Fruit fly (Drosophila melanogaster): Measurements from ENCODE around the gene CG10747.
A peak's percentile ranks its signal among the peaks of the same experiment; 100 is the strongest.

CG10747 gene

DNA sequence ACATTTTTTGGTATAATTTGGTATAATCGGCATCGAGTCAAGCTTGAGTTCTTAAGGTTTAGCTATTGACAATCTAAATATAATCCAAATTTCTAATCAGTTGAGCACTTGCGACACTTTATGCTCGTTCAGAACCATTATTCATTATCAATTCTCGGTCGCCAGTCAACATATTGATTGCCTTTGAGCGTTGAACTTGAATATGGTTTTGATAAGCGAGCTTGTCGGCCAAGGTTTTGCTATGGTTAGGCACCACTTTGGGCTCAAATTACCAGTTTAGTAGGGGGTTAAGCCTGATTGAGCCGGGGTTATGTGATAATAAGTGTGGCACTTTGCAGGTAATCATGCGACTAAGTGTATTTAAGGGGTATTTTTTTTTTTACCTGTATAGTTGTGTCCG is 16.8 kb downstream of the CG10747 start:
- no peak for TF ChIP-seq pad (GFP tag; optimal IDR thresholded peaks at IDR 0.05)
- no peak for TF ChIP-seq CG14711 (tag; optimal IDR thresholded peaks at IDR 0.05)
- no peak for TF ChIP-seq Clk (GFP tag; optimal IDR thresholded peaks at IDR 0.05)
- no peak for TF ChIP-seq Crg-1 (GFP tag; optimal IDR thresholded peaks at IDR 0.05)
- no peak for TF ChIP-seq bab1 (GFP tag; optimal IDR thresholded peaks at IDR 0.05)

DNA sequence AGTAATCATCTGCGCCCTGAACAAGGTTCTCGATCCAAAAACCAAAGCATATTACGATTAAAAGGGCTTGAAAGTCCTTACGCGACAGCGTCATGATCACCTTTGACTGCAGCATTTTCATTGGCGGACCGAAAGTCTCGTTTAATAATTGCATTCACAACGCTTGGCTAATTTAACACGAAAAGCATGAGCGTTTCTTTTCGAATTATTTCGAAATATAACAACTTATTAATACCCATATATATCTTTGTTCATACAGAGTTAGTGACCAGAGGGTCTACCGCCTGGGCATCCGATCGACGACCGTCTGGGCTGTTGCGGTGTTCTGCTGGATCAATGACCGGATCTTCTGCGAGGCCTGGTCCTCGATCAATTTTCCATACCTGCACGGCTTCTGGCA is 19.1 kb downstream of the CG10747 start, which contains the start of gene CG10730:
CG10730 (minus strand) TSS at position 101 of the 400 bp plus-strand sequence.
- TF ChIP-seq CG14711 (tag; optimal IDR thresholded peaks at IDR 0.05) (no peak), cnc (optimal IDR thresholded peaks at IDR 0.05) (no peak), Clk (GFP tag; optimal IDR thresholded peaks at IDR 0.05) (no peak), tj (GFP tag; optimal IDR thresholded peaks at IDR 0.05) (no peak), toe (GFP tag; optimal IDR thresholded peaks at IDR 0.05) (no peak), CG11617 (GFP tag; optimal IDR thresholded peaks at IDR 0.05) (no peak), CG7101 (tag; optimal IDR thresholded peaks at IDR 0.05) (no peak), cic (GFP tag; optimal IDR thresholded peaks at IDR 0.05) (no peak), CG5204 (GFP tag; optimal IDR thresholded peaks at IDR 0.05) (no peak), CG1620 (GFP tag; optimal IDR thresholded peaks at IDR 0.05) (no peak)

DNA sequence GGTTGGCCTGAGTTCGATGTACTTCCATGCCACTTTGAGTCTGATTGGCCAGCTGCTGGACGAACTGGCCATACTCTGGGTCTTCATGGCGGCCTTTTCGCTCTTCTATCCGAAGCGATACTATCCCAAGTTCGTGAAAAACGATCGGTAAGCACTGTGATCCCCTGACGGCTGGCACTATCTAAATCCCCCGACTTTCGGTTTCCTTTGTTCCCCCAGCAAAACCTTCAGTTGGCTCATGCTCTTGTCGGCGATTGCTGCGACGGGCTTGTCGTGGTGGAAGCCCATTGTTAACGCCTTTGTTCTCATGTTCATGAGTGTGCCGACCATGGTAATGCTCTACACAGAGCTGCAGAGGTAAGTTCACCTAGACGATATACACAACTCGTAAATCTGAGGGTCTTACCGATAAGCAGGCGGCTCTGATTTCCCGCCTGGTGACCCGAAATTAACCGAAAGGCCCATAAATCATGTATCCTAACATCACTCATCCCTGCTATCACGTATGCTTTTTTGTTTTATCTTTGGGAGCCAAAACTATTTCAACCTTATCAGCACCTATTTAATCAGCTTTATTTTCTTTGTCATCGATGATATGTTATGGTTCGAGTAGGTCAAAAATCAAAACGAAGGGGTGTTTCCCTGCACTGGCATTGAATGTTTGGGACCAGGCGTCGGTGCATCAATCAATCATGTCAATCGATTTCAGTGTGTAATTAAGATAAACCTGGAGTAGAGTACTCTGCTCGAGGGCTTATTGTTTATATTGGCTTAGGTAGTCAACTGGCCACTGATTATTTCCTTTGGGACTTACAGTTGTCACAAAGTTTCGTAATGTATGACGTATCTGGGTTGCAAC is 21.8 kb downstream of the CG10747 start:
- TF ChIP-seq kay (GFP tag; ENCODE audit: borderline replicate concordance) = peak; percentile 43
- no peak for TF ChIP-seq tj (GFP tag; optimal IDR thresholded peaks at IDR 0.05)

DNA sequence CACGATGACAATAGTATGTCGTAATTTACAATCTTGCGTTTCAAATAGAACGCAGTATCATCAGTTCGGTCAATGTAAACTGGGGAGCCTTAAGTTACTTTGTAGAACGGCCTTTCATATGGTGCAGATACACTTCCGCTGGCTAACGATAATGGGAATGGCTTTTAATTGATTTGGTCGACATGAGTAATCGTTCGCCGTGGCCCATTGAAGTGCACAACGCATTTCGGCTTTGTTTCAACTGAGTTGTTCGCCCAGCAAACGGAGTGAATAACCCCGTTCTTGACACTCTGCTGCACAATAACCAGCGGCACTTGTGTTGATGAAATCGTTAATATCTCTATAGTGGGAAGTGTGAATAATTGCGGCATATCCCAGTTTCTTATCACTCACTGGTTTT is 23.2 kb downstream of the CG10747 start:
- TF ChIP-seq Crg-1 (GFP tag; optimal IDR thresholded peaks at IDR 0.05) = no peak
- no peak for TF ChIP-seq tj (GFP tag; optimal IDR thresholded peaks at IDR 0.05)

dm6 chr2L:20066233-20066650 is 24.9 kb downstream of the CG10747 start, which contains the start of gene bwa:
Gene bwa, plus strand, starts transcription at chr2L:20066391.
- TF ChIP-seq CG1620 (GFP tag; optimal IDR thresholded peaks at IDR 0.05) (no peak), CG5204 (GFP tag; optimal IDR thresholded peaks at IDR 0.05) (no peak), bab1 (GFP tag; optimal IDR thresholded peaks at IDR 0.05) (no peak), Crg-1 (GFP tag; optimal IDR thresholded peaks at IDR 0.05) (no peak), Clk (GFP tag; optimal IDR thresholded peaks at IDR 0.05) (no peak), kay (GFP tag; ENCODE audit: borderline replicate concordance) (no peak), cnc (optimal IDR thresholded peaks at IDR 0.05) (no peak), Mnt (GFP tag; optimal IDR thresholded peaks at IDR 0.05) (peak; percentile 14), tj (GFP tag; optimal IDR thresholded peaks at IDR 0.05) (no peak), ovo (GFP tag; optimal IDR thresholded peaks at IDR 0.05) (peak; percentile 83), toe (GFP tag; optimal IDR thresholded peaks at IDR 0.05) (no peak), CG7045 (GFP tag; optimal IDR thresholded peaks at IDR 0.05) (no peak), CG7101 (tag; optimal IDR thresholded peaks at IDR 0.05) (no peak), CG33017 (tag; optimal IDR thresholded peaks at IDR 0.05) (peak; percentile 12), cic (GFP tag; optimal IDR thresholded peaks at IDR 0.05) (peak; percentile 28), CG11617 (GFP tag; optimal IDR thresholded peaks at IDR 0.05) (no peak), Hr96 (GFP tag; optimal IDR thresholded peaks at IDR 0.05) (no peak), CG12768 (GFP tag; optimal IDR thresholded peaks at IDR 0.05) (no peak), CG14711 (tag; optimal IDR thresholded peaks at IDR 0.05) (peak; percentile 1), pad (GFP tag; optimal IDR thresholded peaks at IDR 0.05) (no peak)

DNA sequence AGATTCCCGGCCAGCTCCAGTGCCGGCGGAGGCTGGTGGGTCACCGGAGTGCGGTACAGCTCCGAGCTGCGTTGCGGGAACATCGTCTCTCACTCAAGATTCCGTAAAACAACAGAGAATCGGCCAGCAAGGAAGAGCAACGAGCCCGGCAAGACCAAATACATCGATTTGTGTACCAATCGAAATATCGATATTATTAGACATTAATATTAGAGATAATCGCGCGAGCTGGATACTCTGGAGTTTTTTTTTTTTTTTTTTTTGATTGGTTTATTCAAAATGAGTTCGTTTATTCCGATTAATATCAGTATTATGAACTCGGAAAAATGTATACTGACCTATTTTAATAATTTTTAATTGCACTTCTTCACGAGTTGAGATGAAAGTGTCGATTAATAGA is 25.6 kb downstream of the CG10747 start, which contains the start of gene vls:
vls (minus strand) TSS at position 164 of the 400 bp plus-strand sequence.
- TF ChIP-seq CG12768 (GFP tag; optimal IDR thresholded peaks at IDR 0.05) (no peak), CG11617 (GFP tag; optimal IDR thresholded peaks at IDR 0.05) (no peak), CG14711 (tag; optimal IDR thresholded peaks at IDR 0.05) (peak; percentile 89), CG7045 (GFP tag; optimal IDR thresholded peaks at IDR 0.05) (no peak)

- TF ChIP-seq CG7101 (tag; optimal IDR thresholded peaks at IDR 0.05) = peak; percentile 42
- peak; percentile 26 for TF ChIP-seq Mnt (GFP tag; optimal IDR thresholded peaks at IDR 0.05)
- peak; percentile 41 for TF ChIP-seq tj (GFP tag; optimal IDR thresholded peaks at IDR 0.05)
- no peak for TF ChIP-seq kay (GFP tag; ENCODE audit: borderline replicate concordance)
- TF ChIP-seq cic (GFP tag; optimal IDR thresholded peaks at IDR 0.05) = no peak
- peak; percentile 43 for TF ChIP-seq CG12768 (GFP tag; optimal IDR thresholded peaks at IDR 0.05)
- peak; percentile 64 for TF ChIP-seq CG1620 (GFP tag; optimal IDR thresholded peaks at IDR 0.05)
- peak; percentile 41 for TF ChIP-seq CG11617 (GFP tag; optimal IDR thresholded peaks at IDR 0.05)
- no peak for TF ChIP-seq bab1 (GFP tag; optimal IDR thresholded peaks at IDR 0.05)
- peak; percentile 47 for TF ChIP-seq ovo (GFP tag; optimal IDR thresholded peaks at IDR 0.05)
- TF ChIP-seq pad (GFP tag; optimal IDR thresholded peaks at IDR 0.05) = peak; percentile 53
- TF ChIP-seq toe (GFP tag; optimal IDR thresholded peaks at IDR 0.05) = peak; percentile 83
- peak; percentile 39 for TF ChIP-seq Crg-1 (GFP tag; optimal IDR thresholded peaks at IDR 0.05)
- peak; percentile 31 for TF ChIP-seq CG14711 (tag; optimal IDR thresholded peaks at IDR 0.05)
- TF ChIP-seq CG5204 (GFP tag; optimal IDR thresholded peaks at IDR 0.05) = no peak
- peak; percentile 33 for TF ChIP-seq CG7045 (GFP tag; optimal IDR thresholded peaks at IDR 0.05)
- TF ChIP-seq CG33017 (tag; optimal IDR thresholded peaks at IDR 0.05) = peak; percentile 10
- peak; percentile 60 for TF ChIP-seq Hr96 (GFP tag; optimal IDR thresholded peaks at IDR 0.05)
- TF ChIP-seq cnc (optimal IDR thresholded peaks at IDR 0.05) = no peak
These were observed 30.0 kb downstream of the CG10747 start, which contains the start of the genes barr and lok for dm6 chr2L:20061018-20061657. Gene barr, minus strand, starts transcription at chr2L:20061370. Gene lok, plus strand, starts transcription at chr2L:20061422.
